Fruit fly (Drosophila melanogaster) whole organism, embryonic: Measurements from ENCODE around the gene Gr5a.
A peak's percentile ranks its signal among the peaks of the same experiment; 100 is the strongest.

Experiments used
- Abd-B ChIP-seq: fragments of 200-800 bp; sonication (Bioruptor generic); optimal IDR thresholded peaks from 2 replicates; lab custom pipeline; 2018; ENCODE audit warnings: missing biosample characterization, mild to moderate bottlenecking, missing genetic modification characterization, moderate library complexity
- Atf-2 ChIP-seq: fragments of 200-800 bp; sonication (Bioruptor generic); optimal IDR thresholded peaks from 2 replicates; lab custom pipeline; 2016; ENCODE audit warnings: missing biosample characterization, missing genetic modification characterization
- B-H2 ChIP-seq: fragments of 200-800 bp; sonication (Bioruptor generic); optimal IDR thresholded peaks from 2 replicates; lab custom pipeline; 2018; ENCODE audit warnings: missing biosample characterization, mild to moderate bottlenecking, missing genetic modification characterization
- Bgb ChIP-seq: fragments of 200-800 bp; sonication (Bioruptor generic); IDR thresholded peaks from 2 replicates; pipeline ENCODE4 v1.3.6; 2022; ENCODE audit warnings: missing biosample characterization, missing genetic modification characterization; ENCODE audit not compliant: partially characterized antibody
- CG10147 ChIP-seq: fragments of 200-800 bp; sonication (Bioruptor generic); optimal IDR thresholded peaks from 2 replicates; lab custom pipeline; 2019; ENCODE audit warnings: missing biosample characterization, mild to moderate bottlenecking, missing genetic modification characterization, moderate library complexity
- CG11456 ChIP-seq: fragments of 200-800 bp; sonication (Bioruptor generic); IDR thresholded peaks from 3 replicates; pipeline ENCODE4 v1.3.6; 2022; ENCODE audit warnings: missing biosample characterization, missing genetic modification characterization
- CG11504 ChIP-seq: fragments of 200-800 bp; sonication (Bioruptor generic); optimal IDR thresholded peaks from 3 replicates; lab custom pipeline; 2019; ENCODE audit warnings: missing biosample characterization, mild to moderate bottlenecking, missing genetic modification characterization, moderate library complexity
- CG11560 ChIP-seq: fragments of 200-800 bp; sonication (Bioruptor generic); IDR thresholded peaks from 3 replicates; pipeline ENCODE4 v1.3.6; 2022; ENCODE audit warnings: missing biosample characterization, missing genetic modification characterization
- CG1233 ChIP-seq: fragments of 200-800 bp; sonication (Bioruptor generic); optimal IDR thresholded peaks from 4 replicates; lab custom pipeline; 2018; ENCODE audit warnings: missing biosample characterization, mild to moderate bottlenecking, missing genetic modification characterization
- CG14441 ChIP-seq: fragments of 200-800 bp; sonication (Bioruptor generic); IDR thresholded peaks from 2 replicates; pipeline ENCODE4 v1.3.6; 2022; ENCODE audit warnings: missing biosample characterization, missing genetic modification characterization
- CG17186 ChIP-seq: fragments of 200-800 bp; sonication (Bioruptor generic); optimal IDR thresholded peaks from 3 replicates; lab custom pipeline; 2017; ENCODE audit warnings: missing biosample characterization, missing genetic modification reagents, missing genetic modification characterization
- CG2116 ChIP-seq: fragments of 200-800 bp; sonication (Bioruptor generic); optimal IDR thresholded peaks from 3 replicates; lab custom pipeline; 2018; ENCODE audit warnings: missing biosample characterization, mild to moderate bottlenecking, missing genetic modification characterization
- CG2678 ChIP-seq: fragments of 200-800 bp; sonication (Bioruptor generic); optimal IDR thresholded peaks from 3 replicates; lab custom pipeline; 2019; ENCODE audit warnings: missing biosample characterization, mild to moderate bottlenecking, missing genetic modification characterization, moderate library complexity
- CG2889 ChIP-seq: fragments of 200-800 bp; sonication (Bioruptor generic); IDR thresholded peaks from 3 replicates; pipeline ENCODE4 v1.3.6; 2022; ENCODE audit warnings: missing biosample characterization, missing genetic modification characterization
- CG3163 ChIP-seq: fragments of 200-800 bp; sonication (Bioruptor generic); optimal IDR thresholded peaks from 3 replicates; lab custom pipeline; 2016; ENCODE audit warnings: missing biosample characterization, missing genetic modification characterization
- CG32532 ChIP-seq: fragments of 200-800 bp; sonication (Bioruptor generic); IDR thresholded peaks from 2 replicates; pipeline ENCODE4 v1.3.6; 2022; ENCODE audit warnings: missing biosample characterization, missing genetic modification characterization
- CG3726 ChIP-seq: fragments of 200-800 bp; sonication (Bioruptor generic); IDR thresholded peaks from 3 replicates; pipeline ENCODE4, ENCODE4 v1.3.6; 2022; ENCODE audit warnings: missing biosample characterization, missing genetic modification characterization
- CG4730 ChIP-seq: fragments of 200-800 bp; sonication (Bioruptor generic); IDR thresholded peaks from 2 replicates; pipeline ENCODE4 v1.3.6; 2022; ENCODE audit warnings: missing biosample characterization, missing genetic modification characterization
- CG4820 ChIP-seq: fragments of 200-800 bp; sonication (Bioruptor generic); optimal IDR thresholded peaks from 3 replicates; lab custom pipeline; 2016; ENCODE audit warnings: missing biosample characterization, missing genetic modification characterization
- CG4854 ChIP-seq: fragments of 200-800 bp; sonication (Bioruptor generic); optimal IDR thresholded peaks from 2 replicates; lab custom pipeline; 2016; ENCODE audit warnings: missing biosample characterization, missing genetic modification characterization, inconsistent platforms
- CG5953 ChIP-seq: fragments of 200-800 bp; sonication (Bioruptor generic); IDR thresholded peaks from 2 replicates; pipeline ENCODE4 v1.3.6; 2022; ENCODE audit warnings: missing biosample characterization, missing genetic modification characterization
- CG6689 ChIP-seq: fragments of 200-800 bp; sonication (Bioruptor generic); IDR thresholded peaks from 2 replicates; pipeline ENCODE4 v1.3.6; 2022; ENCODE audit warnings: missing biosample characterization, missing genetic modification characterization
- CG9932 ChIP-seq: fragments of 200-800 bp; sonication (Bioruptor generic); IDR thresholded peaks from 2 replicates; pipeline ENCODE4 v1.3.6; 2022; ENCODE audit warnings: missing biosample characterization, missing genetic modification characterization
- Dip3 ChIP-seq: fragments of 200-800 bp; sonication (Bioruptor generic); optimal IDR thresholded peaks from 3 replicates; lab custom pipeline; 2016; ENCODE audit warnings: missing biosample characterization, missing genetic modification characterization
- Dll ChIP-seq: fragments of 200-800 bp; sonication (Bioruptor generic); IDR thresholded peaks from 4 replicates; pipeline ENCODE4 v1.3.6; 2022; ENCODE audit warnings: missing biosample characterization, missing genetic modification characterization; ENCODE audit not compliant: partially characterized antibody
- ERR ChIP-seq: fragments of 200-800 bp; sonication (Bioruptor generic); optimal IDR thresholded peaks from 2 replicates; lab custom pipeline; 2016; ENCODE audit warnings: missing biosample characterization, missing genetic modification characterization
- HLH54F ChIP-seq: fragments of 200-800 bp; sonication (Bioruptor generic); optimal IDR thresholded peaks from 3 replicates; lab custom pipeline; 2016; ENCODE audit warnings: missing biosample characterization, missing genetic modification characterization
- Hand ChIP-seq: fragments of 200-800 bp; sonication (Bioruptor generic); optimal IDR thresholded peaks from 2 replicates; lab custom pipeline; 2017; ENCODE audit warnings: mild to moderate bottlenecking, missing biosample characterization, missing genetic modification reagents, missing genetic modification characterization
- Hr3 ChIP-seq: fragments of 200-800 bp; sonication (Bioruptor generic); optimal IDR thresholded peaks from 3 replicates; lab custom pipeline; 2016; ENCODE audit warnings: missing biosample characterization, missing genetic modification characterization
- Oli ChIP-seq: fragments of 200-800 bp; sonication (Bioruptor generic); optimal IDR thresholded peaks from 2 replicates; lab custom pipeline; 2018; ENCODE audit warnings: missing biosample characterization, mild to moderate bottlenecking, missing genetic modification characterization, moderate library complexity
- Optix ChIP-seq: fragments of 200-800 bp; sonication (Bioruptor generic); IDR thresholded peaks from 3 replicates; pipeline ENCODE4 v1.3.6; 2022; ENCODE audit warnings: missing biosample characterization, missing genetic modification characterization
- Rx ChIP-seq: fragments of 200-800 bp; sonication (Bioruptor generic); IDR thresholded peaks from 2 replicates; pipeline ENCODE4 v1.3.6; 2022; ENCODE audit warnings: missing biosample characterization, missing genetic modification characterization
- Sox102F ChIP-seq: fragments of 200-800 bp; sonication (Bioruptor generic); optimal IDR thresholded peaks from 2 replicates; lab custom pipeline; 2018; ENCODE audit warnings: missing biosample characterization, mild to moderate bottlenecking, missing genetic modification characterization, moderate library complexity
- Tbp ChIP-seq: fragments of >200 bp; optimal IDR thresholded peaks from 2 replicates; lab custom pipeline; 2018; ENCODE audit warnings: missing biosample characterization, missing genetic modification characterization
- ash1 ChIP-seq: fragments of 200-800 bp; sonication (Bioruptor generic); optimal IDR thresholded peaks from 2 replicates; lab custom pipeline; 2018; ENCODE audit warnings: missing biosample characterization, mild to moderate bottlenecking, missing genetic modification characterization
- da ChIP-seq: fragments of 200-800 bp; sonication (Bioruptor generic); optimal IDR thresholded peaks from 2 replicates; lab custom pipeline; 2016; ENCODE audit warnings: missing biosample characterization, missing genetic modification characterization
- eve ChIP-seq, 2 experiments: fragments of >200 bp; optimal IDR thresholded peaks; 2 replicates each; lab custom pipeline; 2017; ENCODE audit warnings: missing biosample characterization in 2 of 2, missing genetic modification characterization in 2 of 2
- eyg ChIP-seq: fragments of 200-800 bp; sonication (Bioruptor generic); optimal IDR thresholded peaks from 3 replicates; lab custom pipeline; 2016; ENCODE audit warnings: missing biosample characterization, missing genetic modification characterization
- gcm ChIP-seq: fragments of 200-800 bp; sonication (Bioruptor generic); optimal IDR thresholded peaks from 2 replicates; lab custom pipeline; 2019; ENCODE audit warnings: missing biosample characterization, mild to moderate bottlenecking, missing genetic modification characterization, moderate library complexity
- insv ChIP-seq, 2 experiments: fragments of 200-800 bp; sonication (Bioruptor generic); optimal IDR thresholded peaks; 3 replicates each; lab custom pipeline; 2016 to 2018; ENCODE audit warnings: missing biosample characterization in 2 of 2, missing genetic modification characterization in 2 of 2
- kni ChIP-seq: fragments of 200-800 bp; sonication (Bioruptor generic); optimal IDR thresholded peaks from 3 replicates; lab custom pipeline; 2017; ENCODE audit warnings: mild to moderate bottlenecking, missing biosample characterization, missing genetic modification reagents, missing genetic modification characterization
- nerfin-2 ChIP-seq: fragments of 200-800 bp; sonication (Bioruptor generic); IDR thresholded peaks from 2 replicates; pipeline ENCODE4 v1.3.6; 2022; ENCODE audit warnings: missing biosample characterization, missing genetic modification characterization; ENCODE audit not compliant: partially characterized antibody
- otp ChIP-seq: fragments of 200-800 bp; sonication (Bioruptor generic); IDR thresholded peaks from 3 replicates; pipeline ENCODE4, ENCODE4 v1.3.6; 2022; ENCODE audit warnings: missing biosample characterization, missing genetic modification characterization
- peb ChIP-seq: fragments of 200-800 bp; sonication (Bioruptor generic); IDR thresholded peaks from 2 replicates; pipeline ENCODE4 v1.3.6; 2022; ENCODE audit warnings: missing biosample characterization, missing genetic modification characterization
- psq ChIP-seq: fragments of 200-800 bp; sonication (Bioruptor generic); optimal IDR thresholded peaks from 2 replicates; lab custom pipeline; 2017; ENCODE audit warnings: missing biosample characterization, missing genetic modification characterization
- run ChIP-seq: fragments of 200-800 bp; sonication (Bioruptor generic); optimal IDR thresholded peaks from 3 replicates; lab custom pipeline; 2018; ENCODE audit warnings: missing biosample characterization, mild to moderate bottlenecking, missing genetic modification characterization
- scrt ChIP-seq: fragments of 200-800 bp; sonication (Bioruptor generic); optimal IDR thresholded peaks from 2 replicates; lab custom pipeline; 2018; ENCODE audit warnings: missing biosample characterization, mild to moderate bottlenecking, missing genetic modification characterization, moderate library complexity
- slou ChIP-seq: fragments of 200-800 bp; sonication (Bioruptor generic); optimal IDR thresholded peaks from 3 replicates; lab custom pipeline; 2016; ENCODE audit warnings: missing biosample characterization, missing genetic modification characterization
- slp2 ChIP-seq: fragments of 200-800 bp; sonication (Bioruptor generic); optimal IDR thresholded peaks from 2 replicates; lab custom pipeline; 2016; ENCODE audit warnings: missing biosample characterization, missing genetic modification characterization
- sob ChIP-seq: fragments of 200-800 bp; sonication (Bioruptor generic); IDR thresholded peaks from 2 replicates; pipeline ENCODE4 v1.3.6; 2022; ENCODE audit warnings: missing biosample characterization, missing genetic modification characterization
- ssp ChIP-seq: fragments of 200-800 bp; sonication (Bioruptor generic); IDR thresholded peaks from 2 replicates; pipeline ENCODE4 v1.3.6; 2022; ENCODE audit warnings: missing biosample characterization, missing genetic modification characterization
- sug ChIP-seq: fragments of 200-800 bp; optimal IDR thresholded peaks from 2 replicates; lab custom pipeline; 2019; ENCODE audit warnings: missing biosample characterization, mild to moderate bottlenecking, missing genetic modification characterization, moderate library complexity

Gr5a gene

DNA sequence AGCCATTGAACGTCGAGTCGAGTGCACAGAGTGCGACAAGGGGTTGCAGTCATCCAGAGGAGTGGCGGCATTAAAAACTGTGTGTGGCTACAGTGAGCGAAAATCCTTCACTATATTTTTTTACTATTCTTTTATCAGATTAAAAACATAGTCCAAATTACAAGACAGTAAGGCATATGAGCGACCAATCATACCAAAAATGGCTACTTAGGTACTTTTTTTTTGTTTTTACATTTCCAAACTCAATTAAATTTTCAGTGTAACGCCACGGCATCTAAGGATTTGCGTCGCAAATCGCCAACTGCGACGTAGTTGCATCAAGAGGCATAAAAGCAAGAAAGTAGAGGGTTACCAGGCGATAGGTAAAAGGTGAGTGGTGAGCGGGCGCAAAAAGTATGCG, 41.3 kb upstream of the Gr5a start (continued):
- TF ChIP-seq CG3726 (GFP tag; lab: Robert Waterston, UW) (no peak), CG4820 (GFP tag; lab: Kevin White, UChicago) (peak; percentile 45), slou (GFP tag; lab: Kevin White, UChicago) (no peak), CG2889 (GFP tag; lab: Robert Waterston, UW) (no peak), Hr3 (GFP tag; lab: Kevin White, UChicago) (no peak), Bgb (GFP tag; lab: Robert Waterston, UW) (no peak), gcm (GFP tag; lab: Kevin White, UChicago) (peak; percentile 37), peb (GFP tag; lab: Robert Waterston, UW) (no peak), CG3163 (GFP tag; lab: Kevin White, UChicago) (no peak), CG2678 (peak; percentile 53), scrt (no peak), ssp (peak; percentile 43), CG32532 (peak; percentile 35; the same call in 1 of the 2 replicates), Optix (GFP tag; lab: Robert Waterston, UW) (peak; percentile 36; the same call in 1 of the 3 replicates), CG4730 (GFP tag; lab: Robert Waterston, UW) (no peak), CG11504 (tag; lab: Kevin White, UChicago) (peak; percentile 62), Oli (tag; lab: Kevin White, UChicago) (peak; percentile 50), CG17186 (GFP tag; lab: Kevin White, UChicago) (no peak), insv (GFP tag; optimal IDR thresholded peaks at IDR 0.05; lab: Kevin White, UChicago) (no peak), Tbp (GFP tag; lab: Kevin White, UChicago) (no peak), CG14441 (GFP tag; lab: Robert Waterston, UW) (no peak), run (no peak), CG10147 (GFP tag; lab: Kevin White, UChicago) (no peak), slp2 (GFP tag; lab: Kevin White, UChicago) (no peak), CG11560 (tag; lab: Robert Waterston, UW) (no peak; the same call in 2 of the 3 replicates), CG11456 (GFP tag; lab: Robert Waterston, UW) (no peak), Dll (GFP tag; lab: Robert Waterston, UW) (no peak), sug (no peak), otp (GFP tag; lab: Robert Waterston, UW) (peak; percentile 60; the same call in 2 of the 3 replicates)

DNA sequence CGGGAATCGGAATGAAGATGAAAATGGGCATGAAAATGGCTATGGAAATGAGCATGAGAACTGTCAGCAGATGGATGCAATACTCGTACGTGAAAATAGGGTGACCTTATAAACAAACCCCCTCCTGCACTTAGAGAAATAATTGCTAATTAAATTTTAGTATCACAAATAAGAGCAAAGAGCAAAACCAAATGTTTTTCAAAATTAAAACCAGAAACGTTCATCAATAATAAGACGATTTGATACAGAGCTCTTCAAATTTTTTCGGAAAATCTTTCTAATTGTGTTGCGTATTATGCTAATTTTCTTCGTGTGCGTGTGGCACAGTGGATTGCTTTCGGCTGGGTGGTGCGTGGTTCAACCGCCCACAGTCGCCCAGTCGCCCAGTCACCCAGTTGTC, 34.2 kb upstream of the Gr5a start:
- TF ChIP-seq kni (GFP tag; lab: Kevin White, UChicago), result no peak
- no peak for TF ChIP-seq CG4854
- no peak for TF ChIP-seq Abd-B (GFP tag; lab: Kevin White, UChicago)
- no peak for TF ChIP-seq sob (GFP tag; lab: Robert Waterston, UW)
- no peak for TF ChIP-seq da (GFP tag; lab: Kevin White, UChicago)
- TF ChIP-seq nerfin-2 (GFP tag; lab: Robert Waterston, UW), result no peak
- TF ChIP-seq Atf-2, result no peak
- no peak for TF ChIP-seq psq (GFP tag; lab: Kevin White, UChicago)
- peak; percentile 30 for TF ChIP-seq Sox102F (GFP tag; lab: Kevin White, UChicago)
- no peak for TF ChIP-seq ash1 (GFP tag; lab: Kevin White, UChicago)
- no peak for TF ChIP-seq CG6689 (GFP tag; lab: Robert Waterston, UW)
- TF ChIP-seq CG9932 (GFP tag; lab: Robert Waterston, UW), result no peak
- no peak for TF ChIP-seq otp (GFP tag; lab: Robert Waterston, UW)
- TF ChIP-seq ERR (GFP tag; lab: Kevin White, UChicago), result no peak
- TF ChIP-seq Dip3 (GFP tag; lab: Kevin White, UChicago), result no peak
- no peak for TF ChIP-seq Tbp (GFP tag; lab: Kevin White, UChicago)
- no peak for TF ChIP-seq Hand (GFP tag; lab: Kevin White, UChicago)
- no peak for TF ChIP-seq CG2116 (GFP tag; lab: Kevin White, UChicago)
- TF ChIP-seq CG1233, result no peak
- TF ChIP-seq eyg (GFP tag; lab: Kevin White, UChicago), result no peak
- TF ChIP-seq CG5953 (GFP tag; lab: Robert Waterston, UW), result no peak
- TF ChIP-seq CG3163 (GFP tag; lab: Kevin White, UChicago), result no peak
- TF ChIP-seq eve (GFP tag; optimal IDR thresholded peaks at IDR 0.05; lab: Kevin White, UChicago), result peak in 1 of 2 experiments; percentile 18
- TF ChIP-seq Rx (GFP tag; lab: Robert Waterston, UW), result no peak
- no peak for TF ChIP-seq HLH54F (GFP tag; lab: Kevin White, UChicago)
- no peak for TF ChIP-seq B-H2 (GFP tag; lab: Kevin White, UChicago)
